Fruit fly (Drosophila melanogaster): ENCODE measurements around the gene CG31115.

Gene CG31115

dm6 chr3R:25004763-25005162 is 32.0 kb upstream of the CG31115 start (continued):
- TF ChIP-seq ato (GFP tag; IDR thresholded peaks at IDR 0.05; ENCODE audit: partially characterized antibody) (no peak), CG3163 (GFP tag; optimal IDR thresholded peaks at IDR 0.05) (peak; percentile 13), CG3407 (GFP tag; optimal IDR thresholded peaks at IDR 0.05) (no peak), Meics (GFP tag; optimal IDR thresholded peaks at IDR 0.05) (peak; percentile 41), bsh (GFP tag; optimal IDR thresholded peaks at IDR 0.05) (peak in 1 of 2 experiments; percentile 68), Dbx (GFP tag; IDR thresholded peaks at IDR 0.05) (0 out of 3 replicates have a peak, but pooled peaks have one; percentile 42), so (GFP tag; IDR thresholded peaks at IDR 0.05) (no peak), CG11085 (GFP tag; IDR thresholded peaks at IDR 0.05) (no peak), CG7839 (tag; optimal IDR thresholded peaks at IDR 0.05) (peak; percentile 62), CG7928 (GFP tag; optimal IDR thresholded peaks at IDR 0.05) (no peak), Atf6 (GFP tag; IDR thresholded peaks at IDR 0.05) (no peak), dm (GFP tag; optimal IDR thresholded peaks at IDR 0.05) (peak; percentile 6), CG11456 (GFP tag; IDR thresholded peaks at IDR 0.05) (0 out of 3 replicates have a peak, but pooled peaks have one; percentile 57), hb (GFP tag; IDR thresholded peaks at IDR 0.05; ENCODE audit: partially characterized antibody) (no peak), crol (GFP tag; IDR thresholded peaks at IDR 0.05) (no peak), slou (GFP tag; optimal IDR thresholded peaks at IDR 0.05) (no peak), zfh1 (GFP tag; IDR thresholded peaks at IDR 0.05) (peak; percentile 77), CG12769 (tag; optimal IDR thresholded peaks at IDR 0.05) (peak; percentile 72), CG33213 (GFP tag; optimal IDR thresholded peaks at IDR 0.05) (peak; percentile 9), lab (GFP tag; optimal IDR thresholded peaks at IDR 0.05) (peak; percentile 75), ap (GFP tag; IDR thresholded peaks at IDR 0.05) (no peak), CG9876 (GFP tag; optimal IDR thresholded peaks at IDR 0.05) (peak; percentile 23), CG11723 (GFP tag; optimal IDR thresholded peaks at IDR 0.05) (peak; percentile 6), CG3065 (GFP tag; optimal IDR thresholded peaks at IDR 0.05) (no peak), CG8765 (GFP tag; IDR thresholded peaks at IDR 0.05) (no peak), sna (GFP tag; IDR thresholded peaks at IDR 0.05; ENCODE audit: partially characterized antibody) (no peak), nom (GFP tag; optimal IDR thresholded peaks at IDR 0.05) (no peak), CG2120 (GFP tag; optimal IDR thresholded peaks at IDR 0.05) (no peak), sens (GFP tag) (peak; percentile 90), Ets65A (GFP tag) (peak; percentile 73), CG18599 (GFP tag; optimal IDR thresholded peaks at IDR 0.05) (peak; percentile 43), CG8290 (GFP tag; optimal IDR thresholded peaks at IDR 0.05) (no peak), CG8290 (tag; optimal IDR thresholded peaks at IDR 0.05) (no peak), ewg (GFP tag; optimal IDR thresholded peaks at IDR 0.05) (peak; percentile 20), Gsc (GFP tag; IDR thresholded peaks at IDR 0.05) (peak; percentile 17; the same call in 1 of the 2 replicates), CG6689 (GFP tag; IDR thresholded peaks at IDR 0.05) (peak; percentile 67), tll (GFP tag; optimal IDR thresholded peaks at IDR 0.05) (no peak), CG12071 (GFP tag; optimal IDR thresholded peaks at IDR 0.05) (peak; percentile 52), CG13424 (tag; optimal IDR thresholded peaks at IDR 0.05) (peak; percentile 59), caup (GFP tag; optimal IDR thresholded peaks at IDR 0.05; ENCODE audit: severe bottlenecking) (peak; percentile 32), CG1603 (tag; optimal IDR thresholded peaks at IDR 0.05) (peak; percentile 57), CG2875 (GFP tag; optimal IDR thresholded peaks at IDR 0.05) (peak; percentile 1), NfI (GFP tag; optimal IDR thresholded peaks at IDR 0.05) (peak; percentile 44), ftz-f1 (GFP tag; optimal IDR thresholded peaks at IDR 0.05) (no peak), Lhr (GFP tag; optimal IDR thresholded peaks at IDR 0.05) (no peak), ro (GFP tag; IDR thresholded peaks at IDR 0.05) (no peak), CG2712 (tag; optimal IDR thresholded peaks at IDR 0.05) (peak; percentile 45), CG18619 (GFP tag; optimal IDR thresholded peaks at IDR 0.05) (peak; percentile 8), HLH3B (GFP tag; IDR thresholded peaks at IDR 0.05) (peak; percentile 60), tx (GFP tag; optimal IDR thresholded peaks at IDR 0.05) (peak; percentile 20), fru (optimal IDR thresholded peaks at IDR 0.05) (no peak)
